Worm (Caenorhabditis elegans): ENCODE measurements around the gene ZK809.9.

- no peak for TF ChIP-seq tbx-37 (GFP tag; conservative IDR thresholded peaks at IDR 0.05)
- TF ChIP-seq ama-1 (optimal IDR thresholded peaks at IDR 0.05), result no peak
- TF ChIP-seq hnd-1 (tag; optimal IDR thresholded peaks at IDR 0.05), result no peak
- no peak for TF ChIP-seq tbx-11 (GFP tag; IDR thresholded peaks at IDR 0.05)
- TF ChIP-seq hmg-4 (GFP tag; optimal IDR thresholded peaks at IDR 0.05), result no peak
- TF ChIP-seq F13C5.2 (tag; optimal IDR thresholded peaks at IDR 0.05), result no peak
- TF ChIP-seq pes-1 (GFP tag; IDR thresholded peaks at IDR 0.05), result no peak
- TF ChIP-seq hmbx-1 (tag; optimal IDR thresholded peaks at IDR 0.05), result no peak
- TF ChIP-seq ets-7 (tag; optimal IDR thresholded peaks at IDR 0.05), result no peak
- TF ChIP-seq scrt-1 (GFP tag; IDR thresholded peaks at IDR 0.05), result no peak
- TF ChIP-seq flt-1 (GFP tag; IDR thresholded peaks at IDR 0.05), result no peak
Measured at ce11 chrIV:11644705-11645104, 20.4 kb upstream of the ZK809.9 start.
